Worm (Caenorhabditis elegans) whole organism, young adult: ENCODE results near the gene C09E9.1.

Source experiments
- B0019.2 ChIP-seq: fragments of 200-800 bp; sonication (Bioruptor generic); conservative IDR thresholded peaks from 2 replicates; pipeline ENCODE4 v1.3.6; 2022; ENCODE audit warnings: missing genetic modification reagents, missing genetic modification characterization, missing compliant biosample characterization
- F10E7.11 ChIP-seq: sonication (generic microtip); optimal IDR thresholded peaks from 2 replicates; lab custom pipeline; 2017; ENCODE audit warnings: mild to moderate bottlenecking, missing genetic modification characterization, moderate library complexity, missing compliant biosample characterization
- F33H1.4 ChIP-seq: fragments of 200-800 bp; sonication (Bioruptor generic); IDR thresholded peaks from 2 replicates; pipeline ENCODE4 v1.3.6; 2022; ENCODE audit warnings: missing genetic modification reagents, missing genetic modification characterization, missing compliant biosample characterization
- F39B2.1 ChIP-seq: fragments of 200-800 bp; sonication (Bioruptor generic); IDR thresholded peaks from 2 replicates; pipeline ENCODE4 v1.3.6; 2022; ENCODE audit warnings: missing genetic modification reagents, missing genetic modification characterization, missing compliant biosample characterization
- F52B5.7 ChIP-seq: sonication (generic microtip); optimal IDR thresholded peaks from 2 replicates; lab custom pipeline; 2016; ENCODE audit warnings: mild to moderate bottlenecking, missing genetic modification characterization, missing compliant biosample characterization
- F57C9.4 ChIP-seq: sonication (generic microtip); optimal IDR thresholded peaks from 2 replicates; lab custom pipeline; 2017; ENCODE audit warnings: mild to moderate bottlenecking, missing genetic modification characterization, missing compliant biosample characterization
- T07F8.4 ChIP-seq: sonication (generic microtip); optimal IDR thresholded peaks from 2 replicates; lab custom pipeline; 2016; ENCODE audit warnings: mild to moderate bottlenecking, missing genetic modification characterization, moderate library complexity, missing compliant biosample characterization
- Y67H2A.10 ChIP-seq: fragments of 200-800 bp; sonication (Bioruptor generic); conservative IDR thresholded peaks from 2 replicates; pipeline ENCODE4 v1.3.6; 2022; ENCODE audit warnings: missing genetic modification reagents, missing genetic modification characterization, missing compliant biosample characterization
- akir-1 ChIP-seq: fragments of 200-800 bp; sonication (Bioruptor generic); optimal IDR thresholded peaks from 2 replicates; lab custom pipeline; 2018; ENCODE audit warnings: mild to moderate bottlenecking, missing genetic modification characterization, moderate library complexity, missing compliant biosample characterization
- athp-1 ChIP-seq: sonication (generic microtip); optimal IDR thresholded peaks from 2 replicates; lab custom pipeline; 2017; ENCODE audit warnings: mild to moderate bottlenecking, missing genetic modification characterization, missing compliant biosample characterization
- cebp-1 ChIP-seq, 2 experiments: fragments of 200-800 bp in 1 of 2; sonication (Bioruptor generic) in 1 of 2; sonication (generic microtip) in 1 of 2; IDR thresholded peaks in 1 of 2; optimal IDR thresholded peaks in 1 of 2; 2 replicates each; pipeline versions ENCODE4 v1.3.6 to Lab custom; 2017 to 2022; ENCODE audit warnings: missing compliant biosample characterization in 2 of 2, missing genetic modification characterization in 2 of 2, mild to moderate bottlenecking in 1 of 2, missing genetic modification reagents in 1 of 2, moderate library complexity in 1 of 2
- ceh-100 ChIP-seq: fragments of 200-800 bp; sonication (Bioruptor generic); IDR thresholded peaks from 2 replicates; pipeline ENCODE4 v1.3.6; 2022; ENCODE audit warnings: missing genetic modification reagents, missing genetic modification characterization, missing compliant biosample characterization
- ceh-40 ChIP-seq: fragments of 200-800 bp; sonication (Bioruptor generic); IDR thresholded peaks from 2 replicates; pipeline ENCODE4 v1.3.6; 2022; ENCODE audit warnings: missing genetic modification characterization, missing compliant biosample characterization
- ceh-91 ChIP-seq: fragments of 200-800 bp; sonication (Bioruptor generic); IDR thresholded peaks from 2 replicates; pipeline ENCODE4 v1.3.6; 2022; ENCODE audit warnings: missing genetic modification reagents, missing genetic modification characterization, missing compliant biosample characterization
- chd-7 ChIP-seq: sonication (generic microtip); optimal IDR thresholded peaks from 2 replicates; lab custom pipeline; 2016; ENCODE audit warnings: mild to moderate bottlenecking, missing genetic modification characterization, moderate library complexity, missing compliant biosample characterization
- dox-1 ChIP-seq: fragments of 200-800 bp; sonication (Bioruptor generic); IDR thresholded peaks from 2 replicates; pipeline ENCODE4 v1.3.6; 2022; ENCODE audit warnings: missing genetic modification reagents, missing genetic modification characterization, missing compliant biosample characterization
- dpl-1 ChIP-seq: fragments of 150-350 bp; optimal IDR thresholded peaks from 2 replicates; lab custom pipeline; 2014; ENCODE audit warnings: missing biosample characterization, missing genetic modification reagents, missing genetic modification characterization
- efl-1 ChIP-seq: fragments of 150-350 bp; optimal IDR thresholded peaks from 2 replicates; lab custom pipeline; 2014; ENCODE audit warnings: missing biosample characterization, missing genetic modification reagents, missing genetic modification characterization
- egl-44 ChIP-seq: fragments of 200-800 bp; sonication (Bioruptor generic); IDR thresholded peaks from 2 replicates; pipeline ENCODE4 v1.3.6; 2022; ENCODE audit warnings: missing genetic modification reagents, missing genetic modification characterization, missing compliant biosample characterization
- hsf-1 ChIP-seq: fragments of 200-800 bp; sonication (Bioruptor generic); IDR thresholded peaks from 2 replicates; pipeline ENCODE4 v1.3.6; 2022; ENCODE audit warnings: missing genetic modification reagents, missing genetic modification characterization, missing compliant biosample characterization
- lin-26 ChIP-seq: fragments of 200-800 bp; sonication (Bioruptor generic); IDR thresholded peaks from 2 replicates; pipeline ENCODE4 v1.3.6; 2022; ENCODE audit warnings: missing genetic modification reagents, missing genetic modification characterization, missing compliant biosample characterization
- lin-40 ChIP-seq: sonication (generic microtip); optimal IDR thresholded peaks from 2 replicates; lab custom pipeline; 2016; ENCODE audit warnings: missing genetic modification characterization, mild to moderate bottlenecking, missing compliant biosample characterization, missing genotype, missing genetic modification reagents
- lin-54 ChIP-seq: fragments of 200-800 bp; sonication (Bioruptor generic); optimal IDR thresholded peaks from 2 replicates; lab custom pipeline; 2018; ENCODE audit warnings: mild to moderate bottlenecking, missing genetic modification characterization, missing compliant biosample characterization
- lsl-1 ChIP-seq: fragments of 200-800 bp; sonication (Bioruptor generic); optimal IDR thresholded peaks from 2 replicates; lab custom pipeline; 2018; ENCODE audit warnings: mild to moderate bottlenecking, missing genetic modification characterization, moderate library complexity, missing compliant biosample characterization
- madf-6 ChIP-seq: fragments of 200-800 bp; sonication (Bioruptor generic); IDR thresholded peaks from 2 replicates; pipeline ENCODE4 v1.3.6; 2022; ENCODE audit warnings: missing genetic modification reagents, missing genetic modification characterization, missing compliant biosample characterization
- madf-8 ChIP-seq: fragments of 200-800 bp; sonication (Bioruptor generic); conservative IDR thresholded peaks from 2 replicates; pipeline ENCODE4 v1.3.6; 2022; ENCODE audit warnings: missing genetic modification reagents, missing genetic modification characterization, missing compliant biosample characterization
- mcd-1 ChIP-seq: fragments of 200-800 bp; sonication (Bioruptor generic); IDR thresholded peaks from 2 replicates; pipeline ENCODE4 v1.3.6; 2022; ENCODE audit warnings: missing genetic modification reagents, missing genetic modification characterization, missing compliant biosample characterization
- mel-28 ChIP-seq: sonication (generic microtip); optimal IDR thresholded peaks from 2 replicates; lab custom pipeline; 2016; ENCODE audit warnings: borderline replicate concordance, mild to moderate bottlenecking, missing genetic modification characterization, missing compliant biosample characterization
- nfyb-1 ChIP-seq: fragments of 200-800 bp; sonication (Bioruptor generic); IDR thresholded peaks from 2 replicates; pipeline ENCODE4 v1.3.6; 2022; ENCODE audit warnings: missing genetic modification reagents, missing genetic modification characterization, missing compliant biosample characterization
- nhr-80 ChIP-seq: sonication (generic microtip); optimal IDR thresholded peaks from 2 replicates; lab custom pipeline; 2016; ENCODE audit warnings: missing genetic modification characterization, missing compliant biosample characterization
- rec-8 ChIP-seq, 2 experiments: sonication (generic microtip); optimal IDR thresholded peaks; 2 replicates each; lab custom pipeline; 2016; ENCODE audit warnings: mild to moderate bottlenecking in 2 of 2, missing genetic modification characterization in 2 of 2, missing genetic modification reagents in 2 of 2, missing genotype in 2 of 2, missing biosample characterization in 1 of 2, missing compliant biosample characterization in 1 of 2, moderate library complexity in 1 of 2
- rpc-1 ChIP-seq, 2 experiments: fragments of 150-350 bp in 1 of 2; sonication (generic microtip) in 1 of 2; optimal IDR thresholded peaks; 2 replicates each; lab custom pipeline; 2014 to 2018; ENCODE audit warnings: missing biosample characterization in 1 of 2, missing genetic modification characterization in 1 of 2, missing genetic modification reagents in 1 of 2, missing genotype in 1 of 2
- sdz-38 ChIP-seq: sonication (generic microtip); optimal IDR thresholded peaks from 2 replicates; lab custom pipeline; 2016; ENCODE audit warnings: missing genotype, missing genetic modification characterization, missing compliant biosample characterization
- snpc-1.3 ChIP-seq: sonication (generic microtip); optimal IDR thresholded peaks from 2 replicates; lab custom pipeline; 2017; ENCODE audit warnings: missing genetic modification characterization, mild to moderate bottlenecking, missing compliant biosample characterization, antibody characterized with exemption, moderate library complexity, missing genotype, missing genetic modification reagents; ENCODE audit not compliant: insufficient read depth
- snpc-3.4 ChIP-seq: sonication (generic microtip); optimal IDR thresholded peaks from 2 replicates; lab custom pipeline; 2017; ENCODE audit warnings: missing genetic modification characterization, mild to moderate bottlenecking, missing compliant biosample characterization, antibody characterized with exemption, moderate library complexity, missing genotype, missing genetic modification reagents
- snpc-4 ChIP-seq, 5 experiments: fragments of 150-350 bp in 1 of 5; sonication (generic microtip) in 4 of 5; optimal IDR thresholded peaks; 2 replicates each; lab custom pipeline; 2014 to 2018; ENCODE audit warnings: missing genetic modification characterization in 5 of 5, missing biosample characterization in 3 of 5, antibody characterized with exemption in 2 of 5, mild to moderate bottlenecking in 2 of 5, missing compliant biosample characterization in 2 of 5, missing genotype in 2 of 5, moderate library complexity in 2 of 5, missing genetic modification reagents in 1 of 5
- tbp1 ChIP-seq: fragments of 200-800 bp; sonication (Bioruptor generic); optimal IDR thresholded peaks from 2 replicates; lab custom pipeline; 2018; ENCODE audit warnings: mild to moderate bottlenecking, missing genetic modification characterization, missing compliant biosample characterization
- tlf-1 ChIP-seq: fragments of 200-800 bp; sonication (Bioruptor generic); optimal IDR thresholded peaks from 2 replicates; lab custom pipeline; 2018; ENCODE audit warnings: mild to moderate bottlenecking, missing genetic modification characterization, missing compliant biosample characterization
- unc-130 ChIP-seq: sonication (generic microtip); optimal IDR thresholded peaks from 2 replicates; lab custom pipeline; 2016; ENCODE audit warnings: missing genetic modification reagents, missing genetic modification characterization, missing compliant biosample characterization
- zfh-2 ChIP-seq: fragments of 200-800 bp; sonication (Bioruptor generic); conservative IDR thresholded peaks from 2 replicates; pipeline ENCODE4 v1.3.6; 2022; ENCODE audit warnings: missing genetic modification reagents, missing genetic modification characterization, missing compliant biosample characterization
- ztf-25 ChIP-seq: fragments of 200-800 bp; sonication (Bioruptor generic); IDR thresholded peaks from 2 replicates; pipeline ENCODE4 v1.3.6; 2022; ENCODE audit warnings: missing genetic modification reagents, missing genetic modification characterization, missing compliant biosample characterization

C09E9.1 gene

DNA sequence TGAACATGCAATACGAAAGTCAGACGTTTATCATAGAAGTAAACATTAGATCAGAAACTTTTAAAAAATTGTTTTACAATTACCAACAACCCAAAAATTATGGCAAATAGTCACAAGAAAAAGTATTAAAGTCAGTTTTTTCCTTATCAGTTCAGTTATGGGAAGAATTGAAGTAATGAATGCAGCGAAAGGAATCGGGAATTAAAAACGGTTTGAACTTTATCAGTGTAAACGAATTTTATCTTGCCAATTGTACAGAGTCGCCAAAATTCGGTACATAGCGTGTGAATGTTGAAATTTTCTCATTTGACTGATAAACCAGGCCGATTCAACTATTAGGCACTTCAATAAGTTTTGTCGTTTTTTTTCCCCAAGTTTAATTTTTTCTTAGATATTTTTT lies 8.5 kb upstream of the C09E9.1 start:
- TF ChIP-seq unc-130 = no peak
- TF ChIP-seq zfh-2 (GFP tag; lab: Robert Waterston, UW) = no peak
- peak; percentile 82 for TF ChIP-seq nhr-80 (tag; lab: Kevin White, UChicago)
- no peak for TF ChIP-seq egl-44 (GFP tag; lab: Robert Waterston, UW)

DNA sequence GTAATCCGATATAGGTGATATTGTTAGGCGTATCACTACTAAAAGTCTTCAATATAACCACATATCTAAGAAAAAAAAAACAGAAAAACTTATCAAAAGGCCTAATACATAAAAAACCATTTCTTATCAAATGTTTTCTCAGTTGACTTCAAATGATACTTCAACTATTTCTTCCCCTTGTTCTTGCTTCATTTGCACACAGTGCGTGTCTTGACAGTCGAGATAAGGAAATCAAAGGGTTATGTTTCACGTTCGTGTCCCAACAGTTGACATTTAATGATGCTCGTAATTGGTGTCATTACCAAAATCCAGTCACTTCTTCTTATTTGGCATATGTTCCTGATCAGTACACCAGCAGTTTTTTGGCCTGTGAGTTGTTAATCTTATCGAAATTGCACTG lies 7.9 kb upstream of the C09E9.1 start, which contains the start of gene clec-170:
clec-170 (plus strand) TSS at position 143 of the 400 bp plus-strand sequence.
- no peak for TF ChIP-seq rpc-1 (optimal IDR thresholded peaks at IDR 0.05; lab: Kevin White, UChicago)
- TF ChIP-seq rpc-1 (tag; optimal IDR thresholded peaks at IDR 0.05; lab: Kevin White, UChicago) = no peak
- TF ChIP-seq Y67H2A.10 (GFP tag; lab: Robert Waterston, UW) = no peak
- TF ChIP-seq F10E7.11 (tag; lab: Kevin White, UChicago) = no peak
- TF ChIP-seq lin-40 (tag; lab: Kevin White, UChicago) = no peak
- TF ChIP-seq rec-8 (tag; optimal IDR thresholded peaks at IDR 0.05; lab: Kevin White, UChicago) = no peak
- no peak for TF ChIP-seq snpc-4 (GFP tag; optimal IDR thresholded peaks at IDR 0.05; lab: Kevin White, UChicago)
- no peak for TF ChIP-seq snpc-4 (tag; optimal IDR thresholded peaks at IDR 0.05; lab: Kevin White, UChicago)
- no peak for TF ChIP-seq akir-1
- TF ChIP-seq ceh-40 (GFP tag; lab: Robert Waterston, UW) = no peak
- TF ChIP-seq ceh-91 (GFP tag; lab: Robert Waterston, UW) = no peak
- TF ChIP-seq lin-54 (GFP tag; lab: Kevin White, UChicago) = no peak
- no peak for TF ChIP-seq tlf-1
- no peak for TF ChIP-seq mel-28 (tag; lab: Kevin White, UChicago)
- TF ChIP-seq F52B5.7 (tag; lab: Kevin White, UChicago) = no peak
- no peak for TF ChIP-seq lin-26 (GFP tag; lab: Robert Waterston, UW)
- no peak for TF ChIP-seq ceh-100
- no peak for TF ChIP-seq sdz-38 (tag; lab: Kevin White, UChicago)
- no peak for TF ChIP-seq ztf-25 (GFP tag; lab: Robert Waterston, UW)
- no peak for TF ChIP-seq F39B2.1

DNA sequence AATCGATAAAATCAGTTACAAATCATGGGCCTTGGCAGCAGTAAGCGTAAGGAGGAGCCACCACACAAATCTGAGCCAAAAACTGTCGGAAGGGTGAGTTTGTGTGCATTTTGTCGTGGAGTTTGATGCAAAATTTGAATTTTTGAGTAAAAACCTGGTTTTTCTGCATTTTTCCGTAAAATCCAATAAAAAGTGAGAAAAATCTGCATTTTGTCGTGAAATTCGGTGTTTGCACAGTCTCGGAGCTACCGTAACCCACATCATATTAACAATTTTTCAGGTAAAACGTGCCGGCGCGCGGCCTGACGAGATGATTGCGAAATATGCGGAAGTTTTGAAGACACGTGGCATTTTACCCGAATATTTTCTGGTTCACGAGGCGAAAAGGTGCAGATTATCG lies 1.2 kb downstream of the C09E9.1 start:
- no peak for TF ChIP-seq F57C9.4 (tag; lab: Kevin White, UChicago)
- no peak for TF ChIP-seq cebp-1 (GFP tag; IDR thresholded peaks at IDR 0.05; lab: Robert Waterston, UW)
- peak; percentile 82 for TF ChIP-seq cebp-1 (tag; optimal IDR thresholded peaks at IDR 0.05; lab: Kevin White, UChicago)
- TF ChIP-seq lsl-1 (GFP tag; lab: Kevin White, UChicago) = peak; percentile 63
- TF ChIP-seq mcd-1 = 0 out of 2 replicates have a peak, but pooled peaks have one; percentile 11
- peak; percentile 89 for TF ChIP-seq B0019.2 (GFP tag; lab: Robert Waterston, UW)
- peak; percentile 18 for TF ChIP-seq lin-54 (GFP tag; lab: Kevin White, UChicago)
- no peak for TF ChIP-seq unc-130
- TF ChIP-seq, all 124 proteins: peak for 5

DNA sequence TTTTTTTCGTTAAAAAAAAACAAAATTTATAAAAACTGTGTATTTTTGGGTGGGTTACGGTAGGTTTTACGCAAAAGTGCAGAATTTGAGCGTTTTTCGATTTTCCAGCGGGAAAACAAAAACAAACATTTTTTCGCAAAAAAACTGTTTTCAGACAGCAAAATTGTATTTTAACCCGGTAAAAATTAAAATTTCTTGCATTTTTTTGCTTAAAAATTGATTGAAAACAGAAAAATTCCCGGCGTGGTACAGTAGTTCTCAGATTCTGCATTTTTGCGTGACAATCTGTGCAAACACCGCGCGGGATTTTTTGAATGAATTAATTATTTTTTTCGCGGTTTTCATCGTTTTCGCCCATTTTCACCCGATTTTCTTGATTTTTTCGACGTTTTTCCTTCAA lies 2.4 kb downstream of the C09E9.1 start:
- TF ChIP-seq hsf-1 (GFP tag; lab: Robert Waterston, UW) (peak; percentile 22; the same call in 1 of the 2 replicates), T07F8.4 (tag; lab: Kevin White, UChicago) (no peak), B0019.2 (GFP tag; lab: Robert Waterston, UW) (peak; percentile 83), ceh-91 (GFP tag; lab: Robert Waterston, UW) (peak; percentile 78), mcd-1 (peak; percentile 25; the same call in 1 of the 2 replicates), chd-7 (tag; lab: Kevin White, UChicago) (no peak), unc-130 (peak; percentile 55), snpc-1.3 (tag; lab: Kevin White, UChicago) (peak; percentile 24), lsl-1 (GFP tag; lab: Kevin White, UChicago) (peak; percentile 91), tbp1 (GFP tag; lab: Kevin White, UChicago) (peak; percentile 33), tlf-1 (peak; percentile 53), dpl-1 (GFP tag; lab: Kevin White, UChicago) (peak; percentile 54), athp-1 (tag; lab: Kevin White, UChicago) (peak; percentile 47), madf-6 (GFP tag; lab: Robert Waterston, UW) (peak; percentile 90), F33H1.4 (peak; percentile 66), nfyb-1 (GFP tag; lab: Robert Waterston, UW) (no peak), snpc-3.4 (no peak), madf-8 (peak; percentile 81), efl-1 (GFP tag; lab: Kevin White, UChicago) (peak; percentile 87), dox-1 (GFP tag; lab: Robert Waterston, UW) (peak; percentile 25; the same call in 1 of the 2 replicates), lin-54 (GFP tag; lab: Kevin White, UChicago) (peak; percentile 59)
